Worm (Caenorhabditis elegans): ENCODE measurements around the gene str-79.

DNA sequence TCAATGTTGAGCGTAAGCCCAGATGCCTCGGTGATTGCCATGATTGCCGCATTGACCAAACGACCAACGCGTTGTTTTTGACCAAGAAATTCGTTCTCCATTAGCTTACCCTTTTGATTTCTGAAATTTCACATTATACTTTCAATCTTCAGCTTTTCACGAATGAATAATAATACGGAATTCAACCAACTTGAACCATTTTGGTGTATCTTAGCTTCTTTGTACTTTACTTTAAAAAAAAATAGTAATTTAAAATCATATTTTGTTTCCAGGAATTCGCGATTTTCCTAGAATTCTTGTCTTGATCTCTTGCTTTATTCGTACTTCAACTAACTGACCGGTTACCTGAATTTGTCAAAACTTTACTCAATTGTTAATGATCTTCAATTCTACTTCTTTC is 45.5 kb upstream of the str-79 start, which contains the start of gene ZC53.2:
- TF ChIP-seq hnd-1 (tag; optimal IDR thresholded peaks at IDR 0.05) (no peak), ceh-36 (tag; optimal IDR thresholded peaks at IDR 0.05) (no peak), ama-1 (optimal IDR thresholded peaks at IDR 0.05) (no peak), B0310.2 (tag; optimal IDR thresholded peaks at IDR 0.05) (no peak), scrt-1 (GFP tag; IDR thresholded peaks at IDR 0.05) (no peak), pes-1 (GFP tag; IDR thresholded peaks at IDR 0.05) (no peak), tbx-11 (GFP tag; IDR thresholded peaks at IDR 0.05) (no peak)

Measured in whole organism, early embryonic.